Fruit fly (Drosophila melanogaster): Measurements from ENCODE around the gene AsnS.

AsnS gene

dm6 chr3L:21223268-21223667 lies 50.4 kb downstream of the AsnS start (continued):
- peak; percentile 51 for TF ChIP-seq CG7839 (tag; optimal IDR thresholded peaks at IDR 0.05)
- TF ChIP-seq D (optimal IDR thresholded peaks at IDR 0.05) = no peak
- TF ChIP-seq D (GFP tag; optimal IDR thresholded peaks at IDR 0.05) = peak; percentile 1
- no peak for TF ChIP-seq CG8290 (GFP tag; optimal IDR thresholded peaks at IDR 0.05)
- TF ChIP-seq CG8290 (tag; optimal IDR thresholded peaks at IDR 0.05) = no peak
- peak; percentile 5 for TF ChIP-seq lab (GFP tag; optimal IDR thresholded peaks at IDR 0.05)
- no peak for TF ChIP-seq CG7745 (tag; optimal IDR thresholded peaks at IDR 0.05)
- peak; percentile 3 for TF ChIP-seq nmo (GFP tag; optimal IDR thresholded peaks at IDR 0.05)
- TF ChIP-seq CG12769 (tag; optimal IDR thresholded peaks at IDR 0.05) = peak; percentile 21
- TF ChIP-seq Blimp-1 (GFP tag; optimal IDR thresholded peaks at IDR 0.05) = peak; percentile 35
- peak in 1 of 2 experiments; percentile 48 for TF ChIP-seq bsh (GFP tag; optimal IDR thresholded peaks at IDR 0.05)
- peak; percentile 46 for TF ChIP-seq Sox102F (GFP tag; optimal IDR thresholded peaks at IDR 0.05)
- peak; percentile 26 for TF ChIP-seq CG18262 (tag; optimal IDR thresholded peaks at IDR 0.05)
- TF ChIP-seq CG17829 (tag; optimal IDR thresholded peaks at IDR 0.05) = peak; percentile 1
- no peak for TF ChIP-seq CG12942 (GFP tag; optimal IDR thresholded peaks at IDR 0.05)
- no peak for TF ChIP-seq CG6175 (GFP tag; IDR thresholded peaks at IDR 0.05)

dm6 chr3L:21224274-21224673 lies 51.4 kb downstream of the AsnS start:
- TF ChIP-seq so (GFP tag; IDR thresholded peaks at IDR 0.05) (no peak), dmrt99B (tag; optimal IDR thresholded peaks at IDR 0.05) (peak; percentile 21), CG4404 (GFP tag; IDR thresholded peaks at IDR 0.05) (no peak), CG9817 (tag; optimal IDR thresholded peaks at IDR 0.05) (no peak), lab (GFP tag; optimal IDR thresholded peaks at IDR 0.05) (no peak), Bteb2 (GFP tag; optimal IDR thresholded peaks at IDR 0.05) (no peak), tll (GFP tag; optimal IDR thresholded peaks at IDR 0.05) (no peak), CG31441 (GFP tag; IDR thresholded peaks at IDR 0.05) (peak; percentile 11; the same call in 1 of the 2 replicates), CG9609 (GFP tag; optimal IDR thresholded peaks at IDR 0.05) (no peak), gem (tag; optimal IDR thresholded peaks at IDR 0.05) (peak; percentile 38), CG30403 (GFP tag; optimal IDR thresholded peaks at IDR 0.05) (peak; percentile 15), Neu2 (GFP tag; optimal IDR thresholded peaks at IDR 0.05; ENCODE audit: borderline replicate concordance) (no peak), CG7357 (GFP tag; IDR thresholded peaks at IDR 0.05) (no peak), ftz-f1 (GFP tag; optimal IDR thresholded peaks at IDR 0.05) (no peak), Xrp1 (GFP tag; IDR thresholded peaks at IDR 0.05) (no peak), CG11504 (tag; optimal IDR thresholded peaks at IDR 0.05) (peak; percentile 32)
